Worm (Caenorhabditis elegans) whole organism, L4 larva: ENCODE data around the gene fbxb-62.
"Not testable (repeated sequence)": the region's sequence is repeated elsewhere in the genome, so short reads cannot be mapped to it uniquely, and the experiment has no call there.

Source experiments
- F26F4.8 ChIP-seq: fragments of 200-800 bp; sonication (Bioruptor generic); conservative IDR thresholded peaks from 2 replicates; pipeline ENCODE4 v1.3.6; 2022; ENCODE audit warnings: missing genetic modification characterization, missing compliant biosample characterization
- F37D6.2 ChIP-seq: sonication (generic microtip); optimal IDR thresholded peaks from 2 replicates; lab custom pipeline; 2016; ENCODE audit warnings: mild to moderate bottlenecking, missing genetic modification characterization, missing compliant biosample characterization
- Y5F2A.4 ChIP-seq: fragments of 200-800 bp; sonication (Bioruptor generic); optimal IDR thresholded peaks from 2 replicates; lab custom pipeline; 2018; ENCODE audit warnings: mild to moderate bottlenecking, missing genetic modification characterization, missing compliant biosample characterization
- ZK337.2 ChIP-seq: fragments of 200-800 bp; sonication (Bioruptor generic); IDR thresholded peaks from 2 replicates; pipeline ENCODE4 v1.3.6; 2022; ENCODE audit warnings: missing genetic modification reagents, missing genetic modification characterization, missing compliant biosample characterization
- aha-1 ChIP-seq: fragments of 150-350 bp; peaks from one replicate; lab custom pipeline; 2014; ENCODE audit warnings: missing biosample characterization, missing genetic modification characterization
- ama-1 ChIP-seq: fragments of 150-350 bp; optimal IDR thresholded peaks from 2 replicates; lab custom pipeline; 2014; ENCODE audit warnings: inconsistent platforms, mixed read lengths
- ceh-20 ChIP-seq: fragments of 200-800 bp; sonication (Bioruptor generic); IDR thresholded peaks from 2 replicates; pipeline ENCODE4 v1.3.6; 2022; ENCODE audit warnings: missing genetic modification reagents, missing genetic modification characterization, missing compliant biosample characterization
- ceh-28 ChIP-seq: fragments of 150-350 bp; optimal IDR thresholded peaks from 2 replicates; lab custom pipeline; 2014; ENCODE audit warnings: missing biosample characterization, missing genetic modification reagents, missing genetic modification characterization
- ceh-62 ChIP-seq: sonication (generic microtip); optimal IDR thresholded peaks from 2 replicates; lab custom pipeline; 2017; ENCODE audit warnings: missing biosample characterization, missing genetic modification characterization
- daf-12 ChIP-seq: fragments of 150-350 bp; optimal IDR thresholded peaks from 2 replicates; lab custom pipeline; 2014; ENCODE audit warnings: missing biosample characterization, missing genetic modification reagents, missing genetic modification characterization
- dmd-9 ChIP-seq: fragments of 200-800 bp; sonication (Bioruptor generic); IDR thresholded peaks from 2 replicates; pipeline ENCODE4 v1.3.6; 2022; ENCODE audit warnings: missing genetic modification reagents, missing genetic modification characterization, missing compliant biosample characterization
- dve-1 ChIP-seq: sonication (generic microtip); optimal IDR thresholded peaks from 2 replicates; lab custom pipeline; 2017; ENCODE audit warnings: antibody characterized with exemption, mild to moderate bottlenecking, missing genetic modification characterization, missing compliant biosample characterization; ENCODE audit not compliant: insufficient read depth
- egl-27 ChIP-seq: sonication (generic microtip); optimal IDR thresholded peaks from 3 replicates; lab custom pipeline; 2017; ENCODE audit warnings: missing biosample characterization, missing genetic modification reagents, missing genetic modification characterization
- hlh-11 ChIP-seq: fragments of 200-800 bp; sonication (Bioruptor generic); optimal IDR thresholded peaks from 2 replicates; lab custom pipeline; 2018; ENCODE audit warnings: mild to moderate bottlenecking, missing genetic modification characterization, missing compliant biosample characterization
- lim-7 ChIP-seq: fragments of 200-800 bp; sonication (Bioruptor generic); IDR thresholded peaks from 2 replicates; pipeline ENCODE4 v1.3.6; 2022; ENCODE audit warnings: missing genetic modification characterization, missing compliant biosample characterization
- lin-38 ChIP-seq: fragments of 200-800 bp; sonication (Bioruptor generic); IDR thresholded peaks from 2 replicates; pipeline ENCODE4 v1.3.6; 2022; ENCODE audit warnings: missing genetic modification reagents, missing genetic modification characterization, missing compliant biosample characterization
- madf-9 ChIP-seq: fragments of 200-800 bp; sonication (Bioruptor generic); conservative IDR thresholded peaks from 2 replicates; pipeline ENCODE4 v1.3.6; 2022; ENCODE audit warnings: missing genetic modification reagents, missing genetic modification characterization, missing compliant biosample characterization
- mdl-1 ChIP-seq, 2 experiments: fragments of 150-350 bp in 1 of 2; sonication (generic microtip) in 1 of 2; optimal IDR thresholded peaks; 2 replicates each; lab custom pipeline; 2014 to 2017; ENCODE audit warnings: missing biosample characterization in 2 of 2, missing genetic modification characterization in 2 of 2
- nhr-10 ChIP-seq: fragments of 150-350 bp; optimal IDR thresholded peaks from 2 replicates; lab custom pipeline; 2014; ENCODE audit warnings: missing biosample characterization, missing genetic modification characterization
- nhr-111 ChIP-seq: fragments of 200-800 bp; sonication (Bioruptor generic); optimal IDR thresholded peaks from 2 replicates; lab custom pipeline; 2018; ENCODE audit warnings: mild to moderate bottlenecking, missing genetic modification characterization, missing compliant biosample characterization
- nhr-237 ChIP-seq: sonication (generic microtip); optimal IDR thresholded peaks from 2 replicates; lab custom pipeline; 2017; ENCODE audit warnings: missing biosample characterization, missing genetic modification characterization
- nhr-77 ChIP-seq: fragments of 150-350 bp; optimal IDR thresholded peaks from 2 replicates; lab custom pipeline; 2014; ENCODE audit warnings: missing biosample characterization, missing genetic modification characterization
- rbr-2 ChIP-seq: sonication (generic microtip); optimal IDR thresholded peaks from 2 replicates; lab custom pipeline; 2016; ENCODE audit warnings: missing genotype, missing genetic modification characterization, missing compliant biosample characterization
- set-16 ChIP-seq: fragments of 200-800 bp; sonication (Bioruptor generic); IDR thresholded peaks from 2 replicates; pipeline ENCODE4 v1.3.6; 2022; ENCODE audit warnings: missing genetic modification reagents, missing genetic modification characterization, missing compliant biosample characterization
- tag-97 ChIP-seq: fragments of 200-800 bp; sonication (Bioruptor generic); IDR thresholded peaks from 2 replicates; pipeline ENCODE4 v1.3.6; 2022; ENCODE audit warnings: missing genetic modification characterization, missing compliant biosample characterization
- unc-130 ChIP-seq: sonication (generic microtip); optimal IDR thresholded peaks from 2 replicates; lab custom pipeline; 2016; ENCODE audit warnings: missing genetic modification reagents, missing genetic modification characterization, missing compliant biosample characterization
- unc-62 ChIP-seq, 3 experiments: fragments of 150-350 bp in 1 of 3; sonication (generic microtip); optimal IDR thresholded peaks in 2 of 3; peaks in 1 of 3; 1 replicate in 1 of 3; 2 replicates in 2 of 3; lab custom pipeline; 2014 to 2017; ENCODE audit warnings: missing biosample characterization in 3 of 3, missing genetic modification characterization in 3 of 3, missing genetic modification reagents in 3 of 3, missing genotype in 1 of 3
- zfp-2 ChIP-seq: sonication (generic microtip); optimal IDR thresholded peaks from 2 replicates; lab custom pipeline; 2016; ENCODE audit warnings: mild to moderate bottlenecking, missing genetic modification characterization, missing compliant biosample characterization
- zip-11 ChIP-seq: fragments of 200-800 bp; sonication (Bioruptor generic); IDR thresholded peaks from 2 replicates; pipeline ENCODE4 v1.3.6; 2022; ENCODE audit warnings: missing genetic modification characterization, missing compliant biosample characterization
- zip-2 ChIP-seq: fragments of 150-350 bp; optimal IDR thresholded peaks from 2 replicates; lab custom pipeline; 2014; ENCODE audit warnings: missing biosample characterization, missing genetic modification characterization
- ztf-11 ChIP-seq: fragments of 150-350 bp; optimal IDR thresholded peaks from 2 replicates; lab custom pipeline; 2014; ENCODE audit warnings: missing biosample characterization, missing genetic modification characterization
- ztf-7 ChIP-seq: fragments of 150-350 bp; optimal IDR thresholded peaks from 2 replicates; lab custom pipeline; 2014; ENCODE audit warnings: missing biosample characterization, missing genetic modification characterization

The fbxb-62 gene

DNA sequence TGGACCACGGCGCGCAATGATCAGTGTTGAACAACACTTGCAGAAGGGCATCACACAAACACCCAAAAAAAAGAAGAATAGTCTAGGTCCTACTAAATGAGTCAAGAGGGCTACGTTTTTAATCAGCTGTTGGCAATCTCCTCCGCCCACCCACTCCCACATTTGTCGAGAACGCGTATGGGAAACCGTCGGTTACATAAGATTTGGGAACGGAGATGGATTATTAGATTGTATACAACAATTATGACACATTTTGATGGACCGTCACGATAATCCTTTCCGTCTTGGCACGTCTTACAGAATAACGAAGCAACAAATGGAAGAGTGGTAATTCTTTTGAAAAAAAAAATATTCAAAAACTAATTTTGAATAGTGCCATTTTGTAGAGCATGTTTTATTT lies 15.9 kb downstream of the fbxb-62 start:
- TF ChIP-seq unc-62 (GFP tag; optimal IDR thresholded peaks at IDR 0.05 in 1 of 2; lab: Kevin White, UChicago) (peak in 1 of 2 experiments; percentile 21), unc-62 (tag; optimal IDR thresholded peaks at IDR 0.05; lab: Kevin White, UChicago) (no peak), ztf-7 (tag; lab: Kevin White, UChicago) (no peak), nhr-237 (no peak)

ce11 chrV:19282314-19282713 lies 19.5 kb downstream of the fbxb-62 start, which contains the start of gene fbxb-117:
Gene fbxb-117 (plus strand): TSS chrV:19282614.
- TF ChIP-seq aha-1 (tag; lab: Kevin White, UChicago), result peak; percentile 75
- no peak for TF ChIP-seq Y5F2A.4 (GFP tag; lab: Kevin White, UChicago)

ce11 chrV:19279888-19280287 lies 21.9 kb downstream of the fbxb-62 start, which contains the start of gene F21D9.8:
Gene F21D9.8 (minus strand): TSS chrV:19279988.
- no peak for TF ChIP-seq hlh-11
- TF ChIP-seq zfp-2, result no peak
- TF ChIP-seq madf-9, result no peak
- TF ChIP-seq zip-2, result no peak
- TF ChIP-seq tag-97, result no peak
- no peak for TF ChIP-seq nhr-10 (tag; lab: Kevin White, UChicago)
- no peak for TF ChIP-seq rbr-2 (tag; lab: Kevin White, UChicago)
- TF ChIP-seq daf-12 (tag; lab: Kevin White, UChicago), result no peak
- TF ChIP-seq dmd-9 (GFP tag; lab: Robert Waterston, UW), result no peak
- TF ChIP-seq nhr-77 (tag; lab: Kevin White, UChicago), result no peak
- no peak for TF ChIP-seq F26F4.8
- TF ChIP-seq ceh-62 (tag; lab: Kevin White, UChicago), result no peak
- no peak for TF ChIP-seq ztf-11 (tag; lab: Kevin White, UChicago)
- no peak for TF ChIP-seq ceh-20 (GFP tag; lab: Robert Waterston, UW)
- no peak for TF ChIP-seq egl-27

DNA sequence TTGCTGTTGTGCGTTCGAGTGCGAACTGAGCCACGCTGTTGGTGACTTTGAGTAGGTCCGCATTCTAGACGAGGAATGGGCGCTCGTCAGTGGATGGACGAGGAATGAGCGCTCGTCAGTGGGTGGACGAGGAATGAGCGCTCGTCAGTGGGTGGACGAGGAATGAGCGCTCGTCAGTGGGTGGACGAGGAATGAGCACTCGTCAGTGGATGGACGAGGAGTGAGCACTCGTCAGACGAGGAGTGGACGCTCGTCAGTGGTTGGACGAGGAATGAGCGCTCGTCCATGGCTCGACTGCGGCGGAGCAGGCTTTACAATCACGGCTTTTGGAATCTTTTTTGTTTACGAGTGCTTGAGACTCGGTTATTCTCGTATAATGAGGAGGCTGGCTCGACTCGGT lies 23.3 kb downstream of the fbxb-62 start:
- TF ChIP-seq ceh-28 (no peak), zip-11 (GFP tag; lab: Robert Waterston, UW) (no peak), unc-130 (no peak), set-16 (peak; percentile 81), lin-38 (GFP tag; lab: Robert Waterston, UW) (no peak), dve-1 (tag; lab: Kevin White, UChicago) (no peak)
- TF ChIP-seq, all 104 proteins: peak for 1

ce11 chrV:19276354-19276753 lies 25.5 kb downstream of the fbxb-62 start:
- TF ChIP-seq aha-1 (tag; lab: Kevin White, UChicago), result peak; percentile 65
- no peak for TF ChIP-seq F37D6.2 (tag; lab: Kevin White, UChicago)
- TF ChIP-seq mdl-1 (tag; optimal IDR thresholded peaks at IDR 0.05; lab: Kevin White, UChicago), result no peak

- not testable (repeated sequence) for TF ChIP-seq ZK337.2 (GFP tag; lab: Robert Waterston, UW); hlh-11; ama-1 (lab: Kevin White, UChicago)
Observed at ce11 chrV:19264148-19264547, 37.7 kb downstream of the fbxb-62 start, which contains the start of gene F21D9.1. Gene F21D9.1 (plus strand): TSS chrV:19264448.

- no peak for TF ChIP-seq lim-7 (GFP tag; lab: Robert Waterston, UW)
- no peak for TF ChIP-seq nhr-111 (GFP tag; lab: Kevin White, UChicago)
Observed at ce11 chrV:19262349-19262748, 39.5 kb downstream of the fbxb-62 start, which contains the start of gene F21D9.2. Gene F21D9.2 (minus strand): TSS chrV:19262449.
